Worm (Caenorhabditis elegans): Measurements from ENCODE around the gene srw-139.

ce11 chrV:2991485-2991884 is 6.3 kb upstream of the srw-139 start, which contains the start of gene srw-121:
- no peak for TF ChIP-seq him-1 (tag; optimal IDR thresholded peaks at IDR 0.05)
- no peak for TF ChIP-seq W03F9.2 (tag; optimal IDR thresholded peaks at IDR 0.05)
